Fruit fly (Drosophila melanogaster) whole organism, embryonic: Measurements from ENCODE around the gene RpS14a.

ENCODE experiments used
- ATbp ChIP-seq: fragments of 200-800 bp; sonication (Bioruptor generic); optimal IDR thresholded peaks from 2 replicates; lab custom pipeline; 2017; ENCODE audit warnings: missing biosample characterization, mild to moderate bottlenecking, missing genetic modification characterization, missing genetic modification reagents
- B-H2 ChIP-seq: fragments of 200-800 bp; sonication (Bioruptor generic); optimal IDR thresholded peaks from 2 replicates; lab custom pipeline; 2018; ENCODE audit warnings: missing biosample characterization, mild to moderate bottlenecking, missing genetic modification characterization
- CG10274 ChIP-seq: fragments of 200-800 bp; sonication (Bioruptor generic); optimal IDR thresholded peaks from 3 replicates; lab custom pipeline; 2017; ENCODE audit warnings: missing biosample characterization, mild to moderate bottlenecking, missing genetic modification characterization
- CG10366 ChIP-seq: fragments of 200-800 bp; sonication (Bioruptor generic); IDR thresholded peaks from 2 replicates; pipeline ENCODE4 v1.3.6; 2022; ENCODE audit warnings: missing biosample characterization, missing genetic modification characterization
- CG10959 ChIP-seq: fragments of 200-800 bp; sonication (Bioruptor generic); IDR thresholded peaks from 2 replicates; pipeline ENCODE4 v1.3.6; 2022; ENCODE audit warnings: missing biosample characterization, missing genetic modification characterization
- CG12744 ChIP-seq: fragments of 200-800 bp; sonication (Bioruptor generic); optimal IDR thresholded peaks from 2 replicates; lab custom pipeline; 2016; ENCODE audit warnings: missing biosample characterization, missing genetic modification characterization
- CG12769 ChIP-seq: fragments of 200-800 bp; sonication (Bioruptor generic); optimal IDR thresholded peaks from 2 replicates; lab custom pipeline; 2019; ENCODE audit warnings: missing biosample characterization, mild to moderate bottlenecking, missing genetic modification characterization, moderate library complexity
- CG14965 ChIP-seq: fragments of 200-800 bp; sonication (Bioruptor generic); optimal IDR thresholded peaks from 2 replicates; lab custom pipeline; 2016; ENCODE audit warnings: missing biosample characterization, missing genetic modification characterization, borderline replicate concordance
- CG15601 ChIP-seq: fragments of 200-800 bp; sonication (Bioruptor generic); optimal IDR thresholded peaks from 3 replicates; lab custom pipeline; 2019; ENCODE audit warnings: missing biosample characterization, mild to moderate bottlenecking, missing genetic modification characterization, moderate library complexity
- CG17186 ChIP-seq: fragments of 200-800 bp; sonication (Bioruptor generic); optimal IDR thresholded peaks from 3 replicates; lab custom pipeline; 2017; ENCODE audit warnings: missing biosample characterization, missing genetic modification reagents, missing genetic modification characterization
- CG17328 ChIP-seq: fragments of 200-800 bp; sonication (Bioruptor generic); IDR thresholded peaks from 2 replicates; pipeline ENCODE4 v1.3.6; 2022; ENCODE audit warnings: missing biosample characterization, missing genetic modification characterization
- CG18764 ChIP-seq: fragments of 200-800 bp; sonication (Bioruptor generic); optimal IDR thresholded peaks from 3 replicates; lab custom pipeline; 2016; ENCODE audit warnings: missing biosample characterization, missing genetic modification characterization
- CG3163 ChIP-seq: fragments of 200-800 bp; sonication (Bioruptor generic); optimal IDR thresholded peaks from 3 replicates; lab custom pipeline; 2016; ENCODE audit warnings: missing biosample characterization, missing genetic modification characterization
- CG33557 ChIP-seq: fragments of 200-800 bp; sonication (Bioruptor generic); optimal IDR thresholded peaks from 2 replicates; lab custom pipeline; 2019; ENCODE audit warnings: missing biosample characterization, mild to moderate bottlenecking, missing genetic modification characterization, moderate library complexity
- CG4730 ChIP-seq: fragments of 200-800 bp; sonication (Bioruptor generic); IDR thresholded peaks from 2 replicates; pipeline ENCODE4 v1.3.6; 2022; ENCODE audit warnings: missing biosample characterization, missing genetic modification characterization
- CG4820 ChIP-seq: fragments of 200-800 bp; sonication (Bioruptor generic); optimal IDR thresholded peaks from 3 replicates; lab custom pipeline; 2016; ENCODE audit warnings: missing biosample characterization, missing genetic modification characterization
- CG8765 ChIP-seq: fragments of 200-800 bp; sonication (Bioruptor generic); IDR thresholded peaks from 2 replicates; pipeline ENCODE4 v1.3.6; 2022; ENCODE audit warnings: missing biosample characterization, missing genetic modification characterization
- CG9437 ChIP-seq: fragments of 200-800 bp; sonication (Bioruptor generic); optimal IDR thresholded peaks from 2 replicates; lab custom pipeline; 2018; ENCODE audit warnings: missing biosample characterization, mild to moderate bottlenecking, missing genetic modification characterization
- CG9797 ChIP-seq: fragments of 200-800 bp; sonication (Bioruptor generic); optimal IDR thresholded peaks from 3 replicates; lab custom pipeline; 2018; ENCODE audit warnings: missing biosample characterization, mild to moderate bottlenecking, missing genetic modification characterization
- CG9817 ChIP-seq: fragments of 200-800 bp; sonication (Bioruptor generic); optimal IDR thresholded peaks from 2 replicates; lab custom pipeline; 2018; ENCODE audit warnings: missing biosample characterization, mild to moderate bottlenecking, missing genetic modification characterization, moderate library complexity
- Drgx ChIP-seq: fragments of 200-800 bp; sonication (Bioruptor generic); IDR thresholded peaks from 2 replicates; pipeline ENCODE4 v1.3.6; 2022; ENCODE audit warnings: missing biosample characterization, missing genetic modification characterization
- E2f2 ChIP-seq: fragments of 200-800 bp; sonication (Bioruptor generic); IDR thresholded peaks from 2 replicates; pipeline ENCODE4 v1.3.6; 2022; ENCODE audit warnings: missing biosample characterization, missing genetic modification characterization
- Elba2 ChIP-seq: fragments of 200-800 bp; sonication (Bioruptor generic); optimal IDR thresholded peaks from 3 replicates; lab custom pipeline; 2016; ENCODE audit warnings: missing biosample characterization, missing genetic modification characterization
- Ets65A ChIP-seq: fragments of 200-800 bp; sonication (Bioruptor generic); peaks from one replicate; lab custom pipeline; 2016; ENCODE audit warnings: missing biosample characterization, missing genetic modification characterization
- Gug ChIP-seq: fragments of 200-800 bp; sonication (Bioruptor generic); IDR thresholded peaks from 4 replicates; pipeline ENCODE4 v1.3.6; 2022; ENCODE audit warnings: missing biosample characterization, missing genetic modification characterization
- Hand ChIP-seq: fragments of 200-800 bp; sonication (Bioruptor generic); optimal IDR thresholded peaks from 2 replicates; lab custom pipeline; 2017; ENCODE audit warnings: mild to moderate bottlenecking, missing biosample characterization, missing genetic modification reagents, missing genetic modification characterization
- Nf-YB ChIP-seq: fragments of 200-800 bp; sonication (Bioruptor generic); optimal IDR thresholded peaks from 3 replicates; lab custom pipeline; 2019; ENCODE audit warnings: missing biosample characterization, mild to moderate bottlenecking, missing genetic modification characterization, moderate library complexity
- Oli ChIP-seq: fragments of 200-800 bp; sonication (Bioruptor generic); optimal IDR thresholded peaks from 2 replicates; lab custom pipeline; 2018; ENCODE audit warnings: missing biosample characterization, mild to moderate bottlenecking, missing genetic modification characterization, moderate library complexity
- Sry-β ChIP-seq: fragments of 200-800 bp; sonication (Bioruptor generic); optimal IDR thresholded peaks from 2 replicates; lab custom pipeline; 2018; ENCODE audit warnings: missing biosample characterization, mild to moderate bottlenecking, missing genetic modification characterization, moderate library complexity
- Sry-δ ChIP-seq: fragments of 200-800 bp; sonication (Bioruptor generic); optimal IDR thresholded peaks from 2 replicates; lab custom pipeline; 2016; ENCODE audit warnings: missing biosample characterization, missing genetic modification characterization
- Taf1 ChIP-seq: fragments of 200-800 bp; sonication (Bioruptor generic); IDR thresholded peaks from 2 replicates; pipeline ENCODE4 v1.3.6; 2022; ENCODE audit warnings: missing biosample characterization, missing genetic modification characterization
- Xrp1 ChIP-seq: fragments of 200-800 bp; sonication (Bioruptor generic); IDR thresholded peaks from 2 replicates; pipeline ENCODE4 v1.3.6; 2022; ENCODE audit warnings: missing biosample characterization, missing genetic modification characterization
- ac ChIP-seq: fragments of 200-800 bp; sonication (Bioruptor generic); optimal IDR thresholded peaks from 3 replicates; lab custom pipeline; 2017; ENCODE audit warnings: missing biosample characterization, mild to moderate bottlenecking, missing genetic modification characterization
- al ChIP-seq: fragments of 200-800 bp; sonication (Bioruptor generic); IDR thresholded peaks from 2 replicates; pipeline ENCODE4 v1.3.6; 2022; ENCODE audit warnings: missing biosample characterization, missing genetic modification characterization
- aop ChIP-seq: fragments of 200-800 bp; sonication (Bioruptor generic); IDR thresholded peaks from 2 replicates; pipeline ENCODE4 v1.3.6; 2022; ENCODE audit warnings: missing biosample characterization, missing genetic modification characterization
- chif ChIP-seq, 2 experiments: fragments of 200-800 bp; sonication (Bioruptor generic); optimal IDR thresholded peaks; 3 replicates each; lab custom pipeline; 2016; ENCODE audit warnings: missing biosample characterization in 2 of 2, missing genetic modification characterization in 2 of 2
- da ChIP-seq: fragments of 200-800 bp; sonication (Bioruptor generic); optimal IDR thresholded peaks from 2 replicates; lab custom pipeline; 2016; ENCODE audit warnings: missing biosample characterization, missing genetic modification characterization
- fd102C ChIP-seq: fragments of 200-800 bp; sonication (Bioruptor generic); optimal IDR thresholded peaks from 2 replicates; lab custom pipeline; 2018; ENCODE audit warnings: missing biosample characterization, mild to moderate bottlenecking, missing genetic modification characterization, moderate library complexity
- fd64A ChIP-seq: fragments of 200-800 bp; sonication (Bioruptor generic); optimal IDR thresholded peaks from 3 replicates; lab custom pipeline; 2018; ENCODE audit warnings: missing biosample characterization, mild to moderate bottlenecking, missing genetic modification characterization
- grn ChIP-seq: fragments of 200-800 bp; sonication (Bioruptor generic); optimal IDR thresholded peaks from 3 replicates; lab custom pipeline; 2017; ENCODE audit warnings: missing biosample characterization, missing genetic modification characterization
- knrl ChIP-seq: fragments of 200-800 bp; sonication (Bioruptor generic); IDR thresholded peaks from 3 replicates; pipeline ENCODE4 v1.3.6; 2022; ENCODE audit warnings: missing biosample characterization, missing genetic modification characterization; ENCODE audit not compliant: partially characterized antibody
- lab ChIP-seq: fragments of 200-800 bp; sonication (Bioruptor generic); optimal IDR thresholded peaks from 3 replicates; lab custom pipeline; 2017; ENCODE audit warnings: missing biosample characterization, missing genetic modification characterization, mild to moderate bottlenecking, moderate library complexity, missing genetic modification reagents
- nau ChIP-seq: fragments of 200-800 bp; sonication (Bioruptor generic); optimal IDR thresholded peaks from 3 replicates; lab custom pipeline; 2017; ENCODE audit warnings: missing biosample characterization, mild to moderate bottlenecking, missing genetic modification characterization, missing genetic modification reagents
- oc ChIP-seq: fragments of 200-800 bp; sonication (Bioruptor generic); optimal IDR thresholded peaks from 2 replicates; lab custom pipeline; 2018; ENCODE audit warnings: missing biosample characterization, mild to moderate bottlenecking, missing genetic modification characterization, moderate library complexity
- pita ChIP-seq: fragments of 200-800 bp; sonication (Bioruptor generic); optimal IDR thresholded peaks from 2 replicates; lab custom pipeline; 2017; ENCODE audit warnings: missing biosample characterization, mild to moderate bottlenecking, missing genetic modification characterization
- pum ChIP-seq: fragments of 200-800 bp; sonication (Bioruptor generic); optimal IDR thresholded peaks from 2 replicates; lab custom pipeline; 2016; ENCODE audit warnings: missing biosample characterization, missing genetic modification characterization
- sd ChIP-seq: fragments of 200-800 bp; sonication (Bioruptor generic); optimal IDR thresholded peaks from 3 replicates; lab custom pipeline; 2018; ENCODE audit warnings: missing biosample characterization, mild to moderate bottlenecking, missing genetic modification characterization, moderate library complexity
- slp2 ChIP-seq: fragments of 200-800 bp; sonication (Bioruptor generic); optimal IDR thresholded peaks from 2 replicates; lab custom pipeline; 2016; ENCODE audit warnings: missing biosample characterization, missing genetic modification characterization
- stwl ChIP-seq: fragments of 200-800 bp; sonication (Bioruptor generic); optimal IDR thresholded peaks from 3 replicates; lab custom pipeline; 2018; ENCODE audit warnings: missing biosample characterization, mild to moderate bottlenecking, missing genetic modification characterization, moderate library complexity
- toy ChIP-seq: fragments of 200-800 bp; sonication (Bioruptor generic); IDR thresholded peaks from 2 replicates; pipeline ENCODE4 v1.3.6; 2022; ENCODE audit warnings: missing biosample characterization, missing genetic modification characterization
- vnd ChIP-seq: fragments of 200-800 bp; sonication (Bioruptor generic); IDR thresholded peaks from 3 replicates; pipeline ENCODE4 v1.3.6; 2022; ENCODE audit warnings: missing biosample characterization, missing genetic modification characterization; ENCODE audit not compliant: partially characterized antibody
- zfh1 ChIP-seq: fragments of 200-800 bp; sonication (Bioruptor generic); IDR thresholded peaks from 3 replicates; pipeline ENCODE4 v1.3.6; 2022; ENCODE audit warnings: missing biosample characterization, missing genetic modification characterization

RpS14a gene

DNA sequence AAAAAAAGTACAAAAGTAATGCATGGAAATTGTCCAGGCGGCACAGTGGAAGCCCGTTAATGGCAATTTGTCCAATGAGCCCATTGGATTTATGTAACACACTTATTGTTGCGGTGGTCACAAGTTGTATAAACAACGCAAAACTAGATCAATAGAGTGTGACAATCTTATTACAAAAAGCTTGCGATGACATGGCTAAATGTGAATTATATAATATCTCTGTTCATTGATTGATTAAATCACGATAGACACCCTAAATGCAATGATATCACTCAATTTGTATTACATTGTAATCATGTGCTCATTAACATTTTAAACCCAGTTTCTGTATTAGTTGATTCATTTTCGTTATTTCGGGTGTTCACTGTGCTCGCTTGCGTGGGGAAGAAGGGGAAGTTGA, 44.5 kb downstream of the RpS14a start (continued):
- TF ChIP-seq CG10366 (peak; percentile 11; the same call in 1 of the 2 replicates), toy (GFP tag; lab: Robert Waterston, UW) (no peak), Nf-YB (GFP tag; lab: Kevin White, UChicago) (no peak), Ets65A (GFP tag; lab: Kevin White, UChicago) (no peak), CG14965 (GFP tag; lab: Kevin White, UChicago) (no peak), CG3163 (GFP tag; lab: Kevin White, UChicago) (no peak), CG9437 (GFP tag; lab: Kevin White, UChicago) (no peak), fd102C (no peak), fd64A (GFP tag; lab: Kevin White, UChicago) (no peak), Oli (tag; lab: Kevin White, UChicago) (peak; percentile 13), CG4730 (GFP tag; lab: Robert Waterston, UW) (no peak), CG33557 (GFP tag; lab: Kevin White, UChicago) (no peak), nau (GFP tag; lab: Kevin White, UChicago) (no peak), CG9797 (no peak), CG15601 (tag; lab: Kevin White, UChicago) (no peak), CG12769 (no peak), Gug (GFP tag; lab: Robert Waterston, UW) (no peak), B-H2 (GFP tag; lab: Kevin White, UChicago) (no peak), sd (no peak), vnd (GFP tag; lab: Robert Waterston, UW) (no peak), da (GFP tag; lab: Kevin White, UChicago) (no peak), zfh1 (GFP tag; lab: Robert Waterston, UW) (no peak), CG17328 (GFP tag; lab: Robert Waterston, UW) (no peak), Elba2 (no peak), Xrp1 (0 out of 2 replicates have a peak, but pooled peaks have one; percentile 32), Sry-β (no peak), CG10274 (no peak), Taf1 (GFP tag; lab: Robert Waterston, UW) (no peak), Hand (GFP tag; lab: Kevin White, UChicago) (no peak), knrl (GFP tag; lab: Robert Waterston, UW) (no peak), ATbp (GFP tag; lab: Kevin White, UChicago) (peak; percentile 40), CG17186 (GFP tag; lab: Kevin White, UChicago) (no peak), lab (GFP tag; lab: Kevin White, UChicago) (no peak), CG9817 (no peak), stwl (tag; lab: Kevin White, UChicago) (no peak), aop (GFP tag; lab: Robert Waterston, UW) (no peak), grn (GFP tag; lab: Kevin White, UChicago) (no peak), CG10959 (no peak), slp2 (no peak), pita (no peak), al (GFP tag; lab: Robert Waterston, UW) (no peak), pum (no peak), CG4820 (GFP tag; lab: Kevin White, UChicago) (no peak), chif (GFP tag; optimal IDR thresholded peaks at IDR 0.05; lab: Kevin White, UChicago) (no peak), E2f2 (GFP tag; lab: Robert Waterston, UW) (no peak), ac (no peak), oc (no peak), CG8765 (GFP tag; lab: Robert Waterston, UW) (no peak), CG12744 (GFP tag; lab: Kevin White, UChicago) (no peak), Drgx (GFP tag; lab: Robert Waterston, UW) (no peak), Sry-δ (GFP tag; lab: Kevin White, UChicago) (no peak), CG18764 (GFP tag; lab: Kevin White, UChicago) (no peak)
